Worm (Caenorhabditis elegans): Measurements from ENCODE around the gene F59A7.7.

DNA sequence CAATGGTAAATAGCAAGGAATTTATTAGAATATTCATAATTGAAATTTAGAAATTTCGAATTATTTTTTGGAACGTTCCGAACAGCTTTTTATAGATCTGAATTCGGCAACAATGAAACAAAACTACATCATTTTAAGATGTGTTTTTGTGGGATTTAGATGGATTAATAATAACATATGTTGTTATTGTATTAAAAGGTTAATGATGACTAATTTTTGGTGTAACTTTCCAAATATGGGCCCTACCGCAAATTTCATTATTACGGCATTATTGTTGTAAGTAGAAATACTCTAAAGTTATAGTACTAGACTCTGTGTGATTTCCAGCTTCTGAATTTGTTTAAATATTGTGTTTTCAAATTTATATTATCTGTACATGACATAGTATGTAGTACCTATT is 1.9 kb downstream of the F59A7.7 start, which contains the start of gene F59A7.11:
- no peak for TF ChIP-seq skn-1 (tag; optimal IDR thresholded peaks at IDR 0.05)
- no peak for TF ChIP-seq nhr-11 (tag; optimal IDR thresholded peaks at IDR 0.05)
- no peak for TF ChIP-seq elt-3 (tag; optimal IDR thresholded peaks at IDR 0.05)
- TF ChIP-seq pqm-1 (tag; optimal IDR thresholded peaks at IDR 0.05): no peak
- TF ChIP-seq lin-39 (tag; optimal IDR thresholded peaks at IDR 0.05): no peak
- no peak for TF ChIP-seq fos-1 (tag; optimal IDR thresholded peaks at IDR 0.05)
- no peak for TF ChIP-seq nhr-23 (tag; optimal IDR thresholded peaks at IDR 0.05)
- TF ChIP-seq ceh-28 (tag; optimal IDR thresholded peaks at IDR 0.05): no peak
- TF ChIP-seq ztf-11 (tag; optimal IDR thresholded peaks at IDR 0.05): no peak
- TF ChIP-seq aly-2 (tag; optimal IDR thresholded peaks at IDR 0.05): no peak
